Worm (Caenorhabditis elegans) whole organism, L3 larva: Measurements from ENCODE around the gene T21C9.6.

Source experiments
- aly-2 ChIP-seq: fragments of 150-350 bp; optimal IDR thresholded peaks from 2 replicates; lab custom pipeline; 2014; ENCODE audit warnings: missing biosample characterization, missing genetic modification characterization
- ama-1 ChIP-seq: fragments of 150-350 bp; optimal IDR thresholded peaks from 2 replicates; lab custom pipeline; 2018
- egl-5 ChIP-seq: fragments of 150-350 bp; optimal IDR thresholded peaks from 2 replicates; lab custom pipeline; 2017; ENCODE audit warnings: missing biosample characterization, missing genetic modification reagents, missing genetic modification characterization, inconsistent platforms
- elt-1 ChIP-seq: fragments of 150-350 bp; optimal IDR thresholded peaks from 2 replicates; lab custom pipeline; 2014; ENCODE audit warnings: missing biosample characterization, missing genetic modification characterization
- lin-39 ChIP-seq: fragments of 150-350 bp; optimal IDR thresholded peaks from 2 replicates; lab custom pipeline; 2018; ENCODE audit warnings: missing biosample characterization, missing genetic modification reagents, missing genetic modification characterization
- nhr-25 ChIP-seq: sonication (generic microtip); optimal IDR thresholded peaks from 2 replicates; lab custom pipeline; 2017; ENCODE audit warnings: missing biosample characterization, missing genetic modification characterization
- nhr-28 ChIP-seq: fragments of 150-350 bp; optimal IDR thresholded peaks from 2 replicates; lab custom pipeline; 2014; ENCODE audit warnings: missing biosample characterization, missing genetic modification characterization
- nhr-77 ChIP-seq: fragments of 150-350 bp; optimal IDR thresholded peaks from 2 replicates; lab custom pipeline; 2014; ENCODE audit warnings: missing biosample characterization, missing genetic modification characterization
- pqm-1 ChIP-seq: fragments of 150-350 bp; optimal IDR thresholded peaks from 2 replicates; lab custom pipeline; 2017; ENCODE audit warnings: missing biosample characterization, missing genetic modification characterization, inconsistent platforms
- tbx-2 ChIP-seq: sonication (generic microtip); optimal IDR thresholded peaks from 2 replicates; lab custom pipeline; 2016; ENCODE audit warnings: mild to moderate bottlenecking, missing genetic modification characterization, missing compliant biosample characterization
- unc-39 ChIP-seq: sonication (generic microtip); optimal IDR thresholded peaks from 4 replicates; lab custom pipeline; 2017; ENCODE audit warnings: missing biosample characterization, missing genetic modification characterization

- TF ChIP-seq unc-39 (tag; lab: Kevin White, UChicago) (no peak), nhr-77 (tag; lab: Kevin White, UChicago) (no peak), egl-5 (tag; lab: Kevin White, UChicago) (no peak), nhr-25 (tag; lab: Kevin White, UChicago) (no peak), pqm-1 (tag; lab: Kevin White, UChicago) (no peak), nhr-28 (tag; lab: Kevin White, UChicago) (no peak), elt-1 (tag; lab: Kevin White, UChicago) (no peak), ama-1 (lab: Kevin White, UChicago) (no peak), lin-39 (tag; lab: Kevin White, UChicago) (no peak), aly-2 (tag; lab: Kevin White, UChicago) (no peak), tbx-2 (tag; lab: Kevin White, UChicago) (no peak)
Measured at ce11 chrV:10564140-10564539, 17.5 kb upstream of the T21C9.6 start.
